Fruit fly (Drosophila melanogaster) whole organism, embryonic: ENCODE results near the gene CG11726.

ENCODE experiments used
- ATbp ChIP-seq: fragments of 200-800 bp; sonication (Bioruptor generic); optimal IDR thresholded peaks from 2 replicates; lab custom pipeline; 2017; ENCODE audit warnings: missing biosample characterization, mild to moderate bottlenecking, missing genetic modification characterization, missing genetic modification reagents
- CG11398 ChIP-seq: fragments of 200-800 bp; sonication (Bioruptor generic); optimal IDR thresholded peaks from 2 replicates; lab custom pipeline; 2016; ENCODE audit warnings: missing biosample characterization, missing genetic modification characterization
- CG11560 ChIP-seq: fragments of 200-800 bp; sonication (Bioruptor generic); IDR thresholded peaks from 3 replicates; pipeline ENCODE4 v1.3.6; 2022; ENCODE audit warnings: missing biosample characterization, missing genetic modification characterization
- CG12391 ChIP-seq: fragments of 200-800 bp; sonication (Bioruptor generic); optimal IDR thresholded peaks from 3 replicates; lab custom pipeline; 2018; ENCODE audit warnings: missing biosample characterization, mild to moderate bottlenecking, missing genetic modification characterization, moderate library complexity
- CG13123 ChIP-seq: fragments of 200-800 bp; sonication (Bioruptor generic); optimal IDR thresholded peaks from 2 replicates; lab custom pipeline; 2016; ENCODE audit warnings: missing biosample characterization, missing genetic modification characterization
- CG13296 ChIP-seq: fragments of 200-800 bp; sonication (Bioruptor generic); optimal IDR thresholded peaks from 3 replicates; lab custom pipeline; 2018; ENCODE audit warnings: missing biosample characterization, mild to moderate bottlenecking, missing genetic modification characterization
- CG14667 ChIP-seq: fragments of 200-800 bp; sonication (Bioruptor generic); IDR thresholded peaks from 2 replicates; pipeline ENCODE4 v1.3.6; 2022; ENCODE audit warnings: missing biosample characterization, missing genetic modification characterization
- CG14965 ChIP-seq: fragments of 200-800 bp; sonication (Bioruptor generic); optimal IDR thresholded peaks from 2 replicates; lab custom pipeline; 2016; ENCODE audit warnings: missing biosample characterization, missing genetic modification characterization, borderline replicate concordance
- CG1647 ChIP-seq: fragments of 200-800 bp; sonication (Bioruptor generic); optimal IDR thresholded peaks from 3 replicates; lab custom pipeline; 2016; ENCODE audit warnings: missing biosample characterization, missing genetic modification characterization
- CG2116 ChIP-seq: fragments of 200-800 bp; sonication (Bioruptor generic); optimal IDR thresholded peaks from 3 replicates; lab custom pipeline; 2018; ENCODE audit warnings: missing biosample characterization, mild to moderate bottlenecking, missing genetic modification characterization
- CG30431 ChIP-seq: fragments of 200-800 bp; sonication (Bioruptor generic); optimal IDR thresholded peaks from 2 replicates; lab custom pipeline; 2017; ENCODE audit warnings: missing biosample characterization, missing genetic modification characterization
- CG32532 ChIP-seq: fragments of 200-800 bp; sonication (Bioruptor generic); IDR thresholded peaks from 2 replicates; pipeline ENCODE4 v1.3.6; 2022; ENCODE audit warnings: missing biosample characterization, missing genetic modification characterization
- CG4617 ChIP-seq: fragments of 200-800 bp; sonication (Bioruptor generic); optimal IDR thresholded peaks from 3 replicates; lab custom pipeline; 2016; ENCODE audit warnings: missing biosample characterization, missing genetic modification characterization, borderline replicate concordance
- CG6654 ChIP-seq: fragments of 200-800 bp; sonication (Bioruptor generic); optimal IDR thresholded peaks from 2 replicates; lab custom pipeline; 2017; ENCODE audit warnings: missing biosample characterization, mild to moderate bottlenecking, missing genetic modification characterization
- CG6791 ChIP-seq: fragments of 200-800 bp; sonication (Bioruptor generic); IDR thresholded peaks from 3 replicates; pipeline ENCODE4 v1.3.6; 2022; ENCODE audit warnings: missing biosample characterization, missing genetic modification characterization; ENCODE audit not compliant: partially characterized antibody
- CG7372 ChIP-seq: fragments of 200-800 bp; sonication (Bioruptor generic); IDR thresholded peaks from 2 replicates; pipeline ENCODE4 v1.3.6; 2022; ENCODE audit warnings: missing biosample characterization, missing genetic modification characterization
- CG7839 ChIP-seq: fragments of 200-800 bp; sonication (Bioruptor generic); optimal IDR thresholded peaks from 3 replicates; lab custom pipeline; 2018; ENCODE audit warnings: missing biosample characterization, mild to moderate bottlenecking, missing genetic modification characterization, moderate library complexity
- CG8089 ChIP-seq: fragments of 200-800 bp; sonication (Bioruptor generic); optimal IDR thresholded peaks from 3 replicates; lab custom pipeline; 2016; ENCODE audit warnings: missing biosample characterization, missing genetic modification characterization
- CG8944 ChIP-seq: fragments of 200-800 bp; sonication (Bioruptor generic); optimal IDR thresholded peaks from 3 replicates; lab custom pipeline; 2016; ENCODE audit warnings: missing biosample characterization, missing genetic modification characterization
- CG9437 ChIP-seq: fragments of 200-800 bp; sonication (Bioruptor generic); optimal IDR thresholded peaks from 2 replicates; lab custom pipeline; 2018; ENCODE audit warnings: missing biosample characterization, mild to moderate bottlenecking, missing genetic modification characterization
- Dfd ChIP-seq, 2 experiments: fragments of >200 bp; optimal IDR thresholded peaks; 2 replicates each; lab custom pipeline; 2017; ENCODE audit warnings: missing biosample characterization in 2 of 2, missing genetic modification characterization in 2 of 2
- Dref ChIP-seq: fragments of 200-800 bp; sonication (Bioruptor generic); IDR thresholded peaks from 2 replicates; pipeline ENCODE4 v1.3.6; 2022; ENCODE audit warnings: missing biosample characterization, missing genetic modification characterization
- Fer3 ChIP-seq: fragments of 200-800 bp; sonication (Bioruptor generic); optimal IDR thresholded peaks from 2 replicates; lab custom pipeline; 2018; ENCODE audit warnings: missing biosample characterization, mild to moderate bottlenecking, missing genetic modification characterization, moderate library complexity
- Gsc ChIP-seq: fragments of 200-800 bp; sonication (Bioruptor generic); IDR thresholded peaks from 2 replicates; pipeline ENCODE4 v1.3.6; 2022; ENCODE audit warnings: missing biosample characterization, missing genetic modification characterization
- HmgD ChIP-seq: fragments of 200-800 bp; sonication (Bioruptor generic); optimal IDR thresholded peaks from 3 replicates; lab custom pipeline; 2016; ENCODE audit warnings: missing biosample characterization, missing genetic modification characterization
- Hr39 ChIP-seq: fragments of >200 bp; optimal IDR thresholded peaks from 2 replicates; lab custom pipeline; 2017
- Hr51 ChIP-seq, 2 experiments: fragments of 200-800 bp; sonication (Bioruptor generic); optimal IDR thresholded peaks; 2 replicates in 1 of 2; 3 replicates in 1 of 2; lab custom pipeline; 2016 to 2018; ENCODE audit warnings: missing biosample characterization in 2 of 2, missing genetic modification characterization in 2 of 2, mild to moderate bottlenecking in 1 of 2, moderate library complexity in 1 of 2
- Jarid2 ChIP-seq: fragments of 200-800 bp; sonication (Bioruptor generic); optimal IDR thresholded peaks from 3 replicates; lab custom pipeline; 2017; ENCODE audit warnings: mild to moderate bottlenecking, missing biosample characterization, missing genetic modification reagents, missing genetic modification characterization
- Lhr ChIP-seq: fragments of 200-800 bp; sonication (Bioruptor generic); optimal IDR thresholded peaks from 3 replicates; lab custom pipeline; 2017; ENCODE audit warnings: mild to moderate bottlenecking, missing biosample characterization, missing genetic modification reagents, missing genetic modification characterization
- NK7.1 ChIP-seq: fragments of 200-800 bp; sonication (Bioruptor generic); optimal IDR thresholded peaks from 3 replicates; lab custom pipeline; 2016; ENCODE audit warnings: missing biosample characterization, missing genetic modification characterization
- Ssrp ChIP-seq: fragments of 200-800 bp; sonication (Bioruptor generic); optimal IDR thresholded peaks from 2 replicates; lab custom pipeline; 2018; ENCODE audit warnings: missing biosample characterization, mild to moderate bottlenecking, missing genetic modification characterization, moderate library complexity
- Xrp1 ChIP-seq: fragments of 200-800 bp; sonication (Bioruptor generic); IDR thresholded peaks from 2 replicates; pipeline ENCODE4 v1.3.6; 2022; ENCODE audit warnings: missing biosample characterization, missing genetic modification characterization
- cas ChIP-seq: fragments of 200-800 bp; sonication (Bioruptor generic); IDR thresholded peaks from 2 replicates; pipeline ENCODE4 v1.3.6; 2022; ENCODE audit warnings: missing biosample characterization, missing genetic modification characterization
- cato ChIP-seq: fragments of 200-800 bp; sonication (Bioruptor generic); optimal IDR thresholded peaks from 2 replicates; lab custom pipeline; 2016; ENCODE audit warnings: missing biosample characterization, missing genetic modification characterization, borderline replicate concordance
- dpn ChIP-seq, 2 experiments: fragments of 200-800 bp; sonication (Bioruptor generic); optimal IDR thresholded peaks; 3 replicates each; lab custom pipeline; 2016; ENCODE audit warnings: missing biosample characterization in 2 of 2, missing genetic modification characterization in 2 of 2
- en ChIP-seq: fragments of 200-800 bp; sonication (Bioruptor generic); optimal IDR thresholded peaks from 2 replicates; lab custom pipeline; 2016; ENCODE audit warnings: missing biosample characterization, missing genetic modification characterization
- exex ChIP-seq: fragments of 200-800 bp; sonication (Bioruptor generic); optimal IDR thresholded peaks from 4 replicates; lab custom pipeline; 2018; ENCODE audit warnings: missing biosample characterization, mild to moderate bottlenecking, missing genetic modification characterization, moderate library complexity
- fd3F ChIP-seq: fragments of 200-800 bp; sonication (Bioruptor generic); optimal IDR thresholded peaks from 2 replicates; lab custom pipeline; 2018; ENCODE audit warnings: missing biosample characterization, mild to moderate bottlenecking, missing genetic modification characterization, moderate library complexity
- inv ChIP-seq: fragments of 200-800 bp; sonication (Bioruptor generic); IDR thresholded peaks from 2 replicates; pipeline ENCODE4 v1.3.6; 2022; ENCODE audit warnings: missing biosample characterization, missing genetic modification characterization; ENCODE audit not compliant: partially characterized antibody
- kay ChIP-seq: fragments of 200-800 bp; sonication (Bioruptor generic); optimal IDR thresholded peaks from 2 replicates; lab custom pipeline; 2016; ENCODE audit warnings: missing biosample characterization, missing genetic modification characterization
- mld ChIP-seq: fragments of 200-800 bp; sonication (Bioruptor generic); IDR thresholded peaks from 3 replicates; pipeline ENCODE4 v1.3.6; 2022; ENCODE audit warnings: missing biosample characterization, missing genetic modification characterization; ENCODE audit not compliant: partially characterized antibody
- nerfin-1 ChIP-seq: fragments of 200-800 bp; sonication (Bioruptor generic); optimal IDR thresholded peaks from 3 replicates; lab custom pipeline; 2019; ENCODE audit warnings: missing biosample characterization, mild to moderate bottlenecking, missing genetic modification characterization, moderate library complexity
- odd ChIP-seq: fragments of 200-800 bp; sonication (Bioruptor generic); optimal IDR thresholded peaks from 2 replicates; lab custom pipeline; 2017; ENCODE audit warnings: missing biosample characterization, mild to moderate bottlenecking, missing genetic modification characterization
- onecut ChIP-seq: fragments of 200-800 bp; sonication (Bioruptor generic); IDR thresholded peaks from 2 replicates; pipeline ENCODE4 v1.3.6; 2022; ENCODE audit warnings: missing biosample characterization, missing genetic modification characterization
- org-1 ChIP-seq: fragments of 200-800 bp; sonication (Bioruptor generic); optimal IDR thresholded peaks from 2 replicates; lab custom pipeline; 2017; ENCODE audit warnings: missing biosample characterization, missing genetic modification characterization
- pan ChIP-seq, 4 experiments: fragments of >200 bp in 3 of 4; fragments of 200-800 bp in 1 of 4; sonication (Bioruptor generic) in 1 of 4; optimal IDR thresholded peaks in 3 of 4; IDR thresholded peaks in 1 of 4; 2 replicates each; pipeline versions ENCODE4 v1.3.6 to Lab custom; 2017 to 2022; ENCODE audit warnings: missing biosample characterization in 2 of 4, missing genetic modification characterization in 2 of 4, mixed read lengths in 1 of 4
- pb ChIP-seq: fragments of 200-800 bp; sonication (Bioruptor generic); optimal IDR thresholded peaks from 3 replicates; lab custom pipeline; 2016; ENCODE audit warnings: missing biosample characterization, missing genetic modification characterization
- pfk ChIP-seq: fragments of 200-800 bp; sonication (Bioruptor generic); optimal IDR thresholded peaks from 2 replicates; lab custom pipeline; 2018; ENCODE audit warnings: missing biosample characterization, mild to moderate bottlenecking, missing genetic modification characterization, moderate library complexity
- sd ChIP-seq: fragments of 200-800 bp; sonication (Bioruptor generic); optimal IDR thresholded peaks from 3 replicates; lab custom pipeline; 2018; ENCODE audit warnings: missing biosample characterization, mild to moderate bottlenecking, missing genetic modification characterization, moderate library complexity
- shn ChIP-seq: fragments of 200-800 bp; sonication (Bioruptor generic); optimal IDR thresholded peaks from 3 replicates; lab custom pipeline; 2016; ENCODE audit warnings: missing biosample characterization, missing genetic modification characterization

CG11726 gene

dm6 chr3L:11353002-11353401, 41.5 kb upstream of the CG11726 start (continued):
- TF ChIP-seq CG32532 (GFP tag; lab: Robert Waterston, UW) (peak; percentile 92), Hr51 (GFP tag; optimal IDR thresholded peaks at IDR 0.05; lab: Kevin White, UChicago) (peak; percentile 73 to 85), en (GFP tag; lab: Kevin White, UChicago) (peak; percentile 74), Dfd (GFP tag; optimal IDR thresholded peaks at IDR 0.05; lab: Kevin White, UChicago) (no peak), CG14965 (peak; percentile 36), CG8089 (peak; percentile 71), Jarid2 (GFP tag; lab: Kevin White, UChicago) (peak; percentile 39), Lhr (no peak), CG8944 (peak; percentile 83), org-1 (GFP tag; lab: Kevin White, UChicago) (peak; percentile 82), cas (GFP tag; lab: Robert Waterston, UW) (peak; percentile 85), NK7.1 (GFP tag; lab: Kevin White, UChicago) (peak; percentile 77), CG13296 (peak; percentile 83), CG6791 (GFP tag; lab: Robert Waterston, UW) (no peak), CG4617 (GFP tag; lab: Kevin White, UChicago) (peak; percentile 49), CG11560 (peak; percentile 73), CG6654 (GFP tag; lab: Kevin White, UChicago) (peak; percentile 47), pb (GFP tag; lab: Kevin White, UChicago) (peak; percentile 62), kay (GFP tag; lab: Kevin White, UChicago) (peak; percentile 69), shn (GFP tag; lab: Kevin White, UChicago) (peak; percentile 78), CG13123 (peak; percentile 40), dpn (GFP tag; optimal IDR thresholded peaks at IDR 0.05; lab: Kevin White, UChicago) (peak; percentile 83 to 92), fd3F (GFP tag; lab: Kevin White, UChicago) (peak; percentile 72), CG11398 (peak; percentile 63), Hr39 (lab: Kevin White, UChicago) (no peak), cato (GFP tag; lab: Kevin White, UChicago) (peak; percentile 0), CG12391 (tag; lab: Kevin White, UChicago) (peak; percentile 83), Ssrp (peak; percentile 51), mld (GFP tag; lab: Robert Waterston, UW) (no peak), CG1647 (peak; percentile 87), exex (tag; lab: Kevin White, UChicago) (no peak), CG2116 (peak; percentile 22), ATbp (peak; percentile 55), CG30431 (peak; percentile 35), inv (GFP tag; lab: Robert Waterston, UW) (no peak), CG14667 (GFP tag; lab: Robert Waterston, UW) (peak; percentile 55), Fer3 (tag; lab: Kevin White, UChicago) (peak; percentile 86), onecut (GFP tag; lab: Robert Waterston, UW) (peak; percentile 63), CG9437 (GFP tag; lab: Kevin White, UChicago) (peak; percentile 62), CG7839 (tag; lab: Kevin White, UChicago) (peak; percentile 89), CG7372 (GFP tag; lab: Robert Waterston, UW) (peak; percentile 85), sd (tag; lab: Kevin White, UChicago) (peak; percentile 38), HmgD (GFP tag; lab: Kevin White, UChicago) (peak; percentile 51), Gsc (GFP tag; lab: Robert Waterston, UW) (no peak), Xrp1 (GFP tag; lab: Robert Waterston, UW) (peak; percentile 76), pfk (GFP tag; lab: Kevin White, UChicago) (no peak), nerfin-1 (tag; lab: Kevin White, UChicago) (peak; percentile 37), Dref (peak; percentile 30; the same call in 1 of the 2 replicates), odd (GFP tag; lab: Kevin White, UChicago) (peak; percentile 63), pan (optimal IDR thresholded peaks at IDR 0.05; lab: Kevin White, UChicago) (no peak), pan (GFP tag; optimal IDR thresholded peaks at IDR 0.05 in 1 of 2, IDR thresholded peaks at IDR 0.05 in 1 of 2) (peak in 1 of 2 experiments; percentile 91)
